Worm (Caenorhabditis elegans): ENCODE measurements around the gene C29E4.9.
"Not testable (repeated sequence)": the region's sequence is repeated elsewhere in the genome, so short reads cannot be mapped to it uniquely, and the experiment has no call there.

ce11 chrIII:7964281-7964680 is 7.4 kb upstream of the C29E4.9 start, which contains the start of gene F54H12.2:
- TF ChIP-seq cnd-1 (tag; optimal IDR thresholded peaks at IDR 0.05); ceh-83 (GFP tag; optimal IDR thresholded peaks at IDR 0.05); sptf-1 (tag; optimal IDR thresholded peaks at IDR 0.05); lsy-2 (tag; optimal IDR thresholded peaks at IDR 0.05); unc-62 (GFP tag; optimal IDR thresholded peaks at IDR 0.05); nhr-12 (tag; optimal IDR thresholded peaks at IDR 0.05); blmp-1 (tag; optimal IDR thresholded peaks at IDR 0.05); ces-1 (GFP tag; optimal IDR thresholded peaks at IDR 0.05); flh-1 (GFP tag; optimal IDR thresholded peaks at IDR 0.05); ham-2 (GFP tag; optimal IDR thresholded peaks at IDR 0.05); hlh-1 (tag; optimal IDR thresholded peaks at IDR 0.05): not testable (repeated sequence)

All from whole organism, mixed stage, embryonic.